Fruit fly (Drosophila melanogaster) whole organism: ENCODE results near the gene LManVI.

Source experiments
- CG8478 ChIP-seq: fragments of >200 bp; optimal IDR thresholded peaks from 2 replicates; lab custom pipeline; 2018; ENCODE audit warnings: inconsistent platforms
- EcR ChIP-seq, 2 experiments: fragments of >200 bp; optimal IDR thresholded peaks; 2 replicates each; lab custom pipeline; 2017; ENCODE audit warnings: missing biosample characterization in 2 of 2, missing genetic modification characterization in 2 of 2, missing genetic modification reagents in 2 of 2
- pan ChIP-seq: fragments of >200 bp; optimal IDR thresholded peaks from 2 replicates; lab custom pipeline; 2017
- psq ChIP-seq: fragments of >200 bp; optimal IDR thresholded peaks from 2 replicates; lab custom pipeline; 2017
- usp ChIP-seq: fragments of >200 bp; optimal IDR thresholded peaks from 2 replicates; lab custom pipeline; 2017; ENCODE audit warnings: missing biosample characterization, missing genetic modification characterization, mixed read lengths

DNA sequence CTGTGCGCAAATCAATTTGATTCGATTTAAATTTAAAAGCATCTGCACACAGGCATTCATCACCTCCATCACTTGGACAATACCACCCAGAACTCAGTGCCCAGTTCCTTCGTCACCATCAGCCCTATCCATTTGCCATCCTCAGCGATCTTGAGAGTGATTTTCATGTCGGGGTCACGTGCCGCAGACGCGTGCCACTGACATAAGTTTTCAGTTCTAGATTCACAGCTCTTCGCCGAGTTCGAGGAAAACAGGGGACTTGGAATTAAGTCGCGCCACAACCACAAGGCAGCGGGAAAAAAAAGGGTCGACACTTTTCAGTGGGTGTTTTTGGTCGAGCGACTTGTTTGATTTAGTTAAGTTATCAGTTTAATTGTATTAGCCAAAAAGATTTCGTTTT is 38.0 kb downstream of the LManVI start:
- TF ChIP-seq psq (lab: Kevin White, UChicago): no peak
- TF ChIP-seq usp (GFP tag; lab: Kevin White, UChicago): no peak
- TF ChIP-seq EcR (GFP tag; optimal IDR thresholded peaks at IDR 0.05; lab: Kevin White, UChicago): no peak
- TF ChIP-seq pan (lab: Kevin White, UChicago): no peak
- no peak for TF ChIP-seq CG8478 (lab: Kevin White, UChicago)
